Worm (Caenorhabditis elegans) whole organism, L1 larva: Measurements from ENCODE around the gene glp-1.
A peak's percentile ranks its signal among the peaks of the same experiment; 100 is the strongest.

ENCODE experiments used
- C04F5.9 ChIP-seq: sonication (generic microtip); optimal IDR thresholded peaks from 2 replicates; lab custom pipeline; 2016; ENCODE audit warnings: missing genetic modification characterization, missing compliant biosample characterization
- dpl-1 ChIP-seq, 3 experiments: fragments of 150-350 bp in 2 of 3; sonication (generic microtip) in 1 of 3; optimal IDR thresholded peaks; 2 replicates each; lab custom pipeline; 2014 to 2017; ENCODE audit warnings: missing biosample characterization in 3 of 3, missing genetic modification characterization in 3 of 3, missing genetic modification reagents in 3 of 3
- efl-1 ChIP-seq, 4 experiments: fragments of 150-350 bp; optimal IDR thresholded peaks in 3 of 4; peaks in 1 of 4; 1 replicate in 1 of 4; 2 replicates in 3 of 4; lab custom pipeline; 2014; ENCODE audit warnings: missing biosample characterization in 2 of 4, missing genetic modification characterization in 2 of 4, missing genetic modification reagents in 2 of 4
- ets-5 ChIP-seq: fragments of 200-800 bp; sonication (Bioruptor generic); IDR thresholded peaks from 2 replicates; pipeline ENCODE4 v1.3.6; 2022; ENCODE audit warnings: missing genetic modification characterization, missing compliant biosample characterization
- fos-1 ChIP-seq: fragments of 150-350 bp; optimal IDR thresholded peaks from 2 replicates; lab custom pipeline; 2014; ENCODE audit warnings: missing biosample characterization, missing genetic modification characterization
- hlh-4 ChIP-seq: sonication (generic microtip); optimal IDR thresholded peaks from 2 replicates; lab custom pipeline; 2016; ENCODE audit warnings: mild to moderate bottlenecking, missing genetic modification characterization, missing compliant biosample characterization
- lin-13 ChIP-seq: fragments of 150-350 bp; optimal IDR thresholded peaks from 2 replicates; lab custom pipeline; 2014; ENCODE audit warnings: missing biosample characterization, missing genetic modification reagents, missing genetic modification characterization
- nhr-237 ChIP-seq: fragments of 150-350 bp; optimal IDR thresholded peaks from 2 replicates; lab custom pipeline; 2014; ENCODE audit warnings: missing biosample characterization, missing genetic modification characterization
- nhr-28 ChIP-seq: fragments of 150-350 bp; optimal IDR thresholded peaks from 2 replicates; lab custom pipeline; 2014; ENCODE audit warnings: missing biosample characterization, missing genetic modification characterization
- nhr-71 ChIP-seq: sonication (generic microtip); optimal IDR thresholded peaks from 2 replicates; lab custom pipeline; 2016; ENCODE audit warnings: mild to moderate bottlenecking, missing genetic modification characterization, moderate library complexity, missing compliant biosample characterization
- snpc-4 ChIP-seq: fragments of 150-350 bp; optimal IDR thresholded peaks from 2 replicates; lab custom pipeline; 2014; ENCODE audit warnings: missing biosample characterization, missing genetic modification characterization
- sox-4 ChIP-seq: sonication (generic microtip); optimal IDR thresholded peaks from 2 replicates; lab custom pipeline; 2016; ENCODE audit warnings: missing genetic modification characterization, missing compliant biosample characterization
- unc-62 ChIP-seq: fragments of 150-350 bp; optimal IDR thresholded peaks from 2 replicates; lab custom pipeline; 2014; ENCODE audit warnings: missing biosample characterization, missing genetic modification reagents, missing genetic modification characterization
- vab-15 ChIP-seq: sonication (generic microtip); optimal IDR thresholded peaks from 2 replicates; lab custom pipeline; 2017; ENCODE audit warnings: missing genotype, mild to moderate bottlenecking, missing genetic modification characterization, missing compliant biosample characterization

ce11 chrIII:9081055-9081454 is 11.0 kb upstream of the glp-1 start, which contains the start of gene far-1:
- TF ChIP-seq snpc-4 (tag; lab: Kevin White, UChicago) (no peak), dpl-1 (GFP tag; optimal IDR thresholded peaks at IDR 0.05; lab: Kevin White, UChicago) (no peak), nhr-71 (tag; lab: Kevin White, UChicago) (peak; percentile 60), vab-15 (no peak), efl-1 (optimal IDR thresholded peaks at IDR 0.05; lab: Kevin White, UChicago) (no peak), efl-1 (GFP tag; optimal IDR thresholded peaks at IDR 0.05 in 1 of 2; lab: Kevin White, UChicago) (no peak), nhr-237 (no peak), C04F5.9 (tag; lab: Kevin White, UChicago) (no peak), lin-13 (GFP tag; lab: Kevin White, UChicago) (no peak), hlh-4 (tag; lab: Kevin White, UChicago) (no peak), unc-62 (GFP tag; lab: Kevin White, UChicago) (no peak), fos-1 (tag; lab: Kevin White, UChicago) (no peak), nhr-28 (tag; lab: Kevin White, UChicago) (no peak), sox-4 (tag; lab: Kevin White, UChicago) (no peak), ets-5 (GFP tag; lab: Robert Waterston, UW) (no peak)
